Fruit fly (Drosophila melanogaster): ENCODE results near the gene CG31248.

dm6 chr3R:7159615-7160014 lies 30.5 kb downstream of the CG31248 start:
- TF ChIP-seq GATAd (GFP tag; optimal IDR thresholded peaks at IDR 0.05), result no peak
- TF ChIP-seq ey (GFP tag; optimal IDR thresholded peaks at IDR 0.05), result no peak

Measured in whole organism, wandering third instar larva.